Fruit fly (Drosophila melanogaster) whole organism, embryonic: ENCODE measurements around the gene CG31807.
A peak's percentile ranks its signal among the peaks of the same experiment; 100 is the strongest.

Experiments used
- Blimp-1 ChIP-seq: fragments of 200-800 bp; sonication (Bioruptor generic); optimal IDR thresholded peaks from 3 replicates; lab custom pipeline; 2018; ENCODE audit warnings: missing biosample characterization, missing genetic modification characterization, mild to moderate bottlenecking, moderate library complexity, missing genetic modification reagents
- CG10979 ChIP-seq: fragments of 200-800 bp; sonication (Bioruptor generic); optimal IDR thresholded peaks from 2 replicates; lab custom pipeline; 2018; ENCODE audit warnings: missing biosample characterization, mild to moderate bottlenecking, missing genetic modification characterization, moderate library complexity
- CG11398 ChIP-seq: fragments of 200-800 bp; sonication (Bioruptor generic); optimal IDR thresholded peaks from 2 replicates; lab custom pipeline; 2016; ENCODE audit warnings: missing biosample characterization, missing genetic modification characterization
- CG14441 ChIP-seq: fragments of 200-800 bp; sonication (Bioruptor generic); IDR thresholded peaks from 2 replicates; pipeline ENCODE4 v1.3.6; 2022; ENCODE audit warnings: missing biosample characterization, missing genetic modification characterization
- CG14965 ChIP-seq: fragments of 200-800 bp; sonication (Bioruptor generic); optimal IDR thresholded peaks from 2 replicates; lab custom pipeline; 2016; ENCODE audit warnings: missing biosample characterization, missing genetic modification characterization, borderline replicate concordance
- CG15073 ChIP-seq: fragments of 200-800 bp; sonication (Bioruptor generic); optimal IDR thresholded peaks from 2 replicates; lab custom pipeline; 2016; ENCODE audit warnings: missing biosample characterization, missing genetic modification characterization
- CG16863 ChIP-seq: fragments of 200-800 bp; sonication (Bioruptor generic); optimal IDR thresholded peaks from 3 replicates; lab custom pipeline; 2016; ENCODE audit warnings: missing biosample characterization, missing genetic modification characterization
- CG17612 ChIP-seq: fragments of 200-800 bp; sonication (Bioruptor generic); IDR thresholded peaks from 2 replicates; pipeline ENCODE4 v1.3.6; 2022; ENCODE audit warnings: missing biosample characterization, missing genetic modification characterization
- CG1832 ChIP-seq: fragments of 200-800 bp; sonication (Bioruptor generic); optimal IDR thresholded peaks from 2 replicates; lab custom pipeline; 2017; ENCODE audit warnings: missing biosample characterization, mild to moderate bottlenecking, missing genetic modification characterization, inconsistent platforms
- CG30431 ChIP-seq: fragments of 200-800 bp; sonication (Bioruptor generic); optimal IDR thresholded peaks from 2 replicates; lab custom pipeline; 2017; ENCODE audit warnings: missing biosample characterization, missing genetic modification characterization
- CG32767 ChIP-seq: fragments of 200-800 bp; sonication (Bioruptor generic); IDR thresholded peaks from 2 replicates; pipeline ENCODE4 v1.3.6; 2022; ENCODE audit warnings: missing biosample characterization, missing genetic modification characterization
- CG33213 ChIP-seq: fragments of 200-800 bp; sonication (Bioruptor generic); optimal IDR thresholded peaks from 3 replicates; lab custom pipeline; 2016; ENCODE audit warnings: missing biosample characterization, missing genetic modification characterization
- CG34224 ChIP-seq: fragments of 200-800 bp; sonication (Bioruptor generic); IDR thresholded peaks from 3 replicates; pipeline ENCODE4 v1.3.6; 2022; ENCODE audit warnings: missing biosample characterization, missing genetic modification characterization; ENCODE audit not compliant: partially characterized antibody
- CG4328 ChIP-seq: fragments of 200-800 bp; sonication (Bioruptor generic); optimal IDR thresholded peaks from 3 replicates; lab custom pipeline; 2017; ENCODE audit warnings: missing biosample characterization, missing genetic modification reagents, missing genetic modification characterization
- CG4730 ChIP-seq: fragments of 200-800 bp; sonication (Bioruptor generic); IDR thresholded peaks from 2 replicates; pipeline ENCODE4 v1.3.6; 2022; ENCODE audit warnings: missing biosample characterization, missing genetic modification characterization
- CG6791 ChIP-seq: fragments of 200-800 bp; sonication (Bioruptor generic); IDR thresholded peaks from 3 replicates; pipeline ENCODE4 v1.3.6; 2022; ENCODE audit warnings: missing biosample characterization, missing genetic modification characterization; ENCODE audit not compliant: partially characterized antibody
- CG8359 ChIP-seq: fragments of 200-800 bp; sonication (Bioruptor generic); optimal IDR thresholded peaks from 2 replicates; lab custom pipeline; 2017; ENCODE audit warnings: missing biosample characterization, mild to moderate bottlenecking, missing genetic modification characterization, borderline replicate concordance
- CG8765 ChIP-seq: fragments of 200-800 bp; sonication (Bioruptor generic); IDR thresholded peaks from 2 replicates; pipeline ENCODE4 v1.3.6; 2022; ENCODE audit warnings: missing biosample characterization, missing genetic modification characterization
- CG9797 ChIP-seq: fragments of 200-800 bp; sonication (Bioruptor generic); optimal IDR thresholded peaks from 3 replicates; lab custom pipeline; 2018; ENCODE audit warnings: missing biosample characterization, mild to moderate bottlenecking, missing genetic modification characterization
- Dbx ChIP-seq: fragments of 200-800 bp; sonication (Bioruptor generic); IDR thresholded peaks from 3 replicates; pipeline ENCODE4 v1.3.6; 2022; ENCODE audit warnings: missing biosample characterization, missing genetic modification characterization
- Fer1 ChIP-seq: fragments of 200-800 bp; sonication (Bioruptor generic); optimal IDR thresholded peaks from 2 replicates; lab custom pipeline; 2017; ENCODE audit warnings: missing biosample characterization, mild to moderate bottlenecking, missing genetic modification characterization
- Hey ChIP-seq: fragments of 200-800 bp; sonication (Bioruptor generic); optimal IDR thresholded peaks from 3 replicates; lab custom pipeline; 2018; ENCODE audit warnings: missing biosample characterization, mild to moderate bottlenecking, missing genetic modification characterization
- Hr3 ChIP-seq: fragments of 200-800 bp; sonication (Bioruptor generic); optimal IDR thresholded peaks from 3 replicates; lab custom pipeline; 2016; ENCODE audit warnings: missing biosample characterization, missing genetic modification characterization
- MTF-1 ChIP-seq: fragments of 200-800 bp; sonication (Bioruptor generic); optimal IDR thresholded peaks from 2 replicates; lab custom pipeline; 2018; ENCODE audit warnings: missing biosample characterization, mild to moderate bottlenecking, missing genetic modification characterization, borderline replicate concordance
- Max ChIP-seq: fragments of 200-800 bp; sonication (Bioruptor generic); optimal IDR thresholded peaks from 2 replicates; lab custom pipeline; 2016; ENCODE audit warnings: missing biosample characterization, mild to moderate bottlenecking, missing genetic modification characterization
- NFAT ChIP-seq: fragments of 200-800 bp; sonication (Bioruptor generic); IDR thresholded peaks from 2 replicates; pipeline ENCODE4 v1.3.6; 2022; ENCODE audit warnings: missing biosample characterization, missing genetic modification characterization
- Pdp1 ChIP-seq, 2 experiments: fragments of 200-800 bp; sonication (Bioruptor generic); optimal IDR thresholded peaks; 3 replicates each; lab custom pipeline; 2016; ENCODE audit warnings: missing biosample characterization in 2 of 2, missing genetic modification characterization in 2 of 2, mild to moderate bottlenecking in 1 of 2, moderate library complexity in 1 of 2
- Ptx1 ChIP-seq: fragments of 200-800 bp; sonication (Bioruptor generic); IDR thresholded peaks from 2 replicates; pipeline ENCODE4 v1.3.6; 2022; ENCODE audit warnings: missing biosample characterization, missing genetic modification characterization
- Ravus ChIP-seq: fragments of 200-800 bp; sonication (Bioruptor generic); IDR thresholded peaks from 2 replicates; pipeline ENCODE4 v1.3.6; 2022; ENCODE audit warnings: missing biosample characterization, missing genetic modification characterization
- Sox100B ChIP-seq: fragments of 200-800 bp; sonication (Bioruptor generic); optimal IDR thresholded peaks from 3 replicates; lab custom pipeline; 2018; ENCODE audit warnings: missing biosample characterization, mild to moderate bottlenecking, missing genetic modification characterization
- Sry-β ChIP-seq: fragments of 200-800 bp; sonication (Bioruptor generic); optimal IDR thresholded peaks from 2 replicates; lab custom pipeline; 2018; ENCODE audit warnings: missing biosample characterization, mild to moderate bottlenecking, missing genetic modification characterization, moderate library complexity
- Sry-δ ChIP-seq: fragments of 200-800 bp; sonication (Bioruptor generic); optimal IDR thresholded peaks from 2 replicates; lab custom pipeline; 2016; ENCODE audit warnings: missing biosample characterization, missing genetic modification characterization
- Xbp1 ChIP-seq: fragments of 200-800 bp; sonication (Bioruptor generic); optimal IDR thresholded peaks from 3 replicates; lab custom pipeline; 2016; ENCODE audit warnings: missing biosample characterization, mild to moderate bottlenecking, missing genetic modification characterization
- bowl ChIP-seq: fragments of 200-800 bp; sonication (Bioruptor generic); IDR thresholded peaks from 2 replicates; pipeline ENCODE4 v1.3.6; 2022; ENCODE audit warnings: missing biosample characterization, missing genetic modification characterization
- chif ChIP-seq, 2 experiments: fragments of 200-800 bp; sonication (Bioruptor generic); optimal IDR thresholded peaks; 3 replicates each; lab custom pipeline; 2016; ENCODE audit warnings: missing biosample characterization in 2 of 2, missing genetic modification characterization in 2 of 2
- crp ChIP-seq, 2 experiments: fragments of 200-800 bp; sonication (Bioruptor generic); optimal IDR thresholded peaks; 2 replicates in 1 of 2; 3 replicates in 1 of 2; lab custom pipeline; 2017; ENCODE audit warnings: missing biosample characterization in 2 of 2, missing genetic modification characterization in 2 of 2, mild to moderate bottlenecking in 1 of 2, moderate library complexity in 1 of 2
- dati ChIP-seq: fragments of 200-800 bp; sonication (Bioruptor generic); IDR thresholded peaks from 2 replicates; pipeline ENCODE4 v1.3.6; 2022; ENCODE audit warnings: missing biosample characterization, missing genetic modification characterization
- dm ChIP-seq: fragments of 200-800 bp; sonication (Bioruptor generic); optimal IDR thresholded peaks from 3 replicates; lab custom pipeline; 2016; ENCODE audit warnings: missing biosample characterization, missing genetic modification characterization
- fd64A ChIP-seq: fragments of 200-800 bp; sonication (Bioruptor generic); optimal IDR thresholded peaks from 3 replicates; lab custom pipeline; 2018; ENCODE audit warnings: missing biosample characterization, mild to moderate bottlenecking, missing genetic modification characterization
- gro ChIP-seq: fragments of 200-800 bp; sonication (Bioruptor generic); optimal IDR thresholded peaks from 2 replicates; lab custom pipeline; 2016; ENCODE audit warnings: missing biosample characterization, missing genetic modification characterization
- maf-S ChIP-seq: fragments of 200-800 bp; sonication (Bioruptor generic); optimal IDR thresholded peaks from 2 replicates; lab custom pipeline; 2016; ENCODE audit warnings: missing biosample characterization, missing genetic modification characterization
- nau ChIP-seq: fragments of 200-800 bp; sonication (Bioruptor generic); optimal IDR thresholded peaks from 3 replicates; lab custom pipeline; 2017; ENCODE audit warnings: missing biosample characterization, mild to moderate bottlenecking, missing genetic modification characterization, missing genetic modification reagents
- p53 ChIP-seq: fragments of 200-800 bp; sonication (Bioruptor generic); optimal IDR thresholded peaks from 2 replicates; lab custom pipeline; 2016; ENCODE audit warnings: missing biosample characterization, missing genetic modification characterization
- sd ChIP-seq: fragments of 200-800 bp; sonication (Bioruptor generic); optimal IDR thresholded peaks from 3 replicates; lab custom pipeline; 2018; ENCODE audit warnings: missing biosample characterization, mild to moderate bottlenecking, missing genetic modification characterization, moderate library complexity
- seq ChIP-seq: fragments of 200-800 bp; sonication (Bioruptor generic); IDR thresholded peaks from 2 replicates; pipeline ENCODE4 v1.3.6; 2022; ENCODE audit warnings: missing biosample characterization, missing genetic modification characterization
- sna ChIP-seq: fragments of 200-800 bp; sonication (Bioruptor generic); IDR thresholded peaks from 2 replicates; pipeline ENCODE4 v1.3.6; 2022; ENCODE audit warnings: missing biosample characterization, missing genetic modification characterization; ENCODE audit not compliant: partially characterized antibody
- sqz ChIP-seq: fragments of 200-800 bp; sonication (Bioruptor generic); optimal IDR thresholded peaks from 3 replicates; lab custom pipeline; 2018; ENCODE audit warnings: missing biosample characterization, mild to moderate bottlenecking, missing genetic modification characterization
- stc ChIP-seq: fragments of 200-800 bp; sonication (Bioruptor generic); IDR thresholded peaks from 2 replicates; pipeline ENCODE4 v1.3.6; 2022; ENCODE audit warnings: missing biosample characterization, missing genetic modification characterization
- tin ChIP-seq: fragments of 200-800 bp; sonication (Bioruptor generic); optimal IDR thresholded peaks from 3 replicates; lab custom pipeline; 2016; ENCODE audit warnings: missing biosample characterization, missing genetic modification characterization
- unpg ChIP-seq: fragments of 200-800 bp; sonication (Bioruptor generic); optimal IDR thresholded peaks from 3 replicates; lab custom pipeline; 2018; ENCODE audit warnings: missing biosample characterization, mild to moderate bottlenecking, missing genetic modification characterization, moderate library complexity
- wdn ChIP-seq: fragments of 200-800 bp; sonication (Bioruptor generic); IDR thresholded peaks from 2 replicates; pipeline ENCODE4 v1.3.6; 2022; ENCODE audit warnings: missing biosample characterization, missing genetic modification characterization

The CG31807 gene

dm6 chr2L:16703753-16704152 is 19.9 kb upstream of the CG31807 start (continued):
- peak; percentile 34 for TF ChIP-seq tin (GFP tag; lab: Kevin White, UChicago)
- TF ChIP-seq CG33213 (GFP tag; lab: Kevin White, UChicago), result peak; percentile 25
- peak; percentile 84 for TF ChIP-seq sd (tag; lab: Kevin White, UChicago)
- no peak for TF ChIP-seq wdn (GFP tag; lab: Robert Waterston, UW)
- TF ChIP-seq Dbx (GFP tag; lab: Robert Waterston, UW), result peak; percentile 49; the same call in 1 of the 3 replicates
- TF ChIP-seq CG9797 (GFP tag; lab: Kevin White, UChicago), result no peak
- TF ChIP-seq sqz, result no peak
- no peak for TF ChIP-seq CG4730
- TF ChIP-seq gro (GFP tag; lab: Kevin White, UChicago), result peak; percentile 72
- TF ChIP-seq CG6791 (GFP tag; lab: Robert Waterston, UW), result no peak
- TF ChIP-seq NFAT (GFP tag; lab: Robert Waterston, UW), result no peak
- TF ChIP-seq Ptx1 (GFP tag; lab: Robert Waterston, UW), result no peak
- TF ChIP-seq Hey (tag; lab: Kevin White, UChicago), result no peak
- no peak for TF ChIP-seq MTF-1 (GFP tag; lab: Kevin White, UChicago)
- no peak for TF ChIP-seq CG32767 (GFP tag; lab: Robert Waterston, UW)
- no peak for TF ChIP-seq CG1832 (GFP tag; lab: Kevin White, UChicago)
- peak; percentile 27 for TF ChIP-seq Hr3
- TF ChIP-seq fd64A (GFP tag; lab: Kevin White, UChicago), result no peak
- TF ChIP-seq CG4328 (GFP tag; lab: Kevin White, UChicago), result no peak
- TF ChIP-seq unpg (GFP tag; lab: Kevin White, UChicago), result peak; percentile 64
- no peak for TF ChIP-seq CG34224
- TF ChIP-seq CG30431 (GFP tag; lab: Kevin White, UChicago), result no peak
- no peak for TF ChIP-seq CG8765 (GFP tag; lab: Robert Waterston, UW)
- peak; percentile 18 to 52 for TF ChIP-seq Pdp1 (GFP tag; optimal IDR thresholded peaks at IDR 0.05; lab: Kevin White, UChicago)
- no peak for TF ChIP-seq CG16863
- no peak for TF ChIP-seq dati (GFP tag; lab: Robert Waterston, UW)
- TF ChIP-seq bowl (GFP tag; lab: Robert Waterston, UW), result no peak
- TF ChIP-seq seq (GFP tag; lab: Robert Waterston, UW), result peak; percentile 41; the same call in 1 of the 2 replicates
- TF ChIP-seq CG14965 (GFP tag; lab: Kevin White, UChicago), result no peak
- TF ChIP-seq p53 (GFP tag; lab: Kevin White, UChicago), result no peak
- TF ChIP-seq Sry-δ (GFP tag; lab: Kevin White, UChicago), result peak; percentile 12
- no peak for TF ChIP-seq Fer1 (GFP tag; lab: Kevin White, UChicago)
- no peak for TF ChIP-seq Blimp-1 (GFP tag; lab: Kevin White, UChicago)
- no peak for TF ChIP-seq Sry-β (GFP tag; lab: Kevin White, UChicago)
- TF ChIP-seq dm (GFP tag; lab: Kevin White, UChicago), result no peak
- TF ChIP-seq sna (GFP tag; lab: Robert Waterston, UW), result no peak
- TF ChIP-seq CG10979 (tag; lab: Kevin White, UChicago), result no peak
- TF ChIP-seq chif (GFP tag; optimal IDR thresholded peaks at IDR 0.05; lab: Kevin White, UChicago), result peak in 1 of 2 experiments; percentile 39
- no peak for TF ChIP-seq CG17612 (GFP tag; lab: Robert Waterston, UW)
- TF ChIP-seq Sox100B (GFP tag; lab: Kevin White, UChicago), result no peak
- TF ChIP-seq Max (GFP tag; lab: Kevin White, UChicago), result peak; percentile 36
- TF ChIP-seq stc (GFP tag; lab: Robert Waterston, UW), result no peak
- TF ChIP-seq maf-S (GFP tag; lab: Kevin White, UChicago), result peak; percentile 44
- TF ChIP-seq nau (GFP tag; lab: Kevin White, UChicago), result no peak
- no peak for TF ChIP-seq CG15073
- TF ChIP-seq CG8359 (GFP tag; lab: Kevin White, UChicago), result no peak
- peak; percentile 10; the same call in 1 of the 2 replicates for TF ChIP-seq Ravus (GFP tag; lab: Robert Waterston, UW)
- no peak for TF ChIP-seq CG11398 (GFP tag; lab: Kevin White, UChicago)
- no peak for TF ChIP-seq crp (GFP tag; optimal IDR thresholded peaks at IDR 0.05; lab: Kevin White, UChicago)
- TF ChIP-seq Xbp1 (GFP tag; lab: Kevin White, UChicago), result peak; percentile 53
- no peak for TF ChIP-seq CG14441 (GFP tag; lab: Robert Waterston, UW)
